Worm (Caenorhabditis elegans): ENCODE results near the gene C11D2.7.

ce11 chrIV:6108665-6109064, 46.5 kb downstream of the C11D2.7 start:
- no peak for TF ChIP-seq elt-1 (tag; optimal IDR thresholded peaks at IDR 0.05)
- no peak for TF ChIP-seq daf-12 (tag; optimal IDR thresholded peaks at IDR 0.05)
- TF ChIP-seq nhr-11 (tag; optimal IDR thresholded peaks at IDR 0.05): no peak
- no peak for TF ChIP-seq ztf-11 (tag; optimal IDR thresholded peaks at IDR 0.05)
- TF ChIP-seq R02D3.7 (tag; optimal IDR thresholded peaks at IDR 0.05): no peak
- no peak for TF ChIP-seq lin-39 (tag; optimal IDR thresholded peaks at IDR 0.05)

Data from whole organism, L3 larva.